Fruit fly (Drosophila melanogaster) whole organism, embryonic: ENCODE results near the gene Theg.

Source experiments
- B-H2 ChIP-seq: fragments of 200-800 bp; sonication (Bioruptor generic); optimal IDR thresholded peaks from 2 replicates; lab custom pipeline; 2018; ENCODE audit warnings: missing biosample characterization, mild to moderate bottlenecking, missing genetic modification characterization
- CG10431 ChIP-seq: fragments of 200-800 bp; sonication (Bioruptor generic); optimal IDR thresholded peaks from 3 replicates; lab custom pipeline; 2018; ENCODE audit warnings: missing biosample characterization, mild to moderate bottlenecking, missing genetic modification characterization
- CG11723 ChIP-seq: fragments of 200-800 bp; sonication (Bioruptor generic); optimal IDR thresholded peaks from 2 replicates; lab custom pipeline; 2017; ENCODE audit warnings: missing biosample characterization, mild to moderate bottlenecking, missing genetic modification characterization
- CG1233 ChIP-seq: fragments of 200-800 bp; sonication (Bioruptor generic); optimal IDR thresholded peaks from 4 replicates; lab custom pipeline; 2018; ENCODE audit warnings: missing biosample characterization, mild to moderate bottlenecking, missing genetic modification characterization
- CG12659 ChIP-seq: fragments of 200-800 bp; sonication (Bioruptor generic); optimal IDR thresholded peaks from 3 replicates; lab custom pipeline; 2017; ENCODE audit warnings: mild to moderate bottlenecking, missing biosample characterization, missing genetic modification reagents, missing genetic modification characterization
- CG13287 ChIP-seq: fragments of 200-800 bp; sonication (Bioruptor generic); IDR thresholded peaks from 2 replicates; pipeline ENCODE4 v1.3.6; 2022; ENCODE audit warnings: missing biosample characterization, missing genetic modification characterization; ENCODE audit not compliant: partially characterized antibody
- CG15479 ChIP-seq: fragments of 200-800 bp; sonication (Bioruptor generic); optimal IDR thresholded peaks from 3 replicates; lab custom pipeline; 2019; ENCODE audit warnings: missing biosample characterization, mild to moderate bottlenecking, missing genetic modification characterization, moderate library complexity
- CG1603 ChIP-seq: fragments of 200-800 bp; sonication (Bioruptor generic); optimal IDR thresholded peaks from 2 replicates; lab custom pipeline; 2019; ENCODE audit warnings: missing biosample characterization, mild to moderate bottlenecking, missing genetic modification characterization, moderate library complexity
- CG16813 ChIP-seq: fragments of 200-800 bp; sonication (Bioruptor generic); IDR thresholded peaks from 3 replicates; pipeline ENCODE4 v1.3.6; 2022; ENCODE audit warnings: missing biosample characterization, missing genetic modification characterization; ENCODE audit not compliant: partially characterized antibody
- CG17359 ChIP-seq: fragments of 200-800 bp; sonication (Bioruptor generic); optimal IDR thresholded peaks from 3 replicates; lab custom pipeline; 2018; ENCODE audit warnings: missing biosample characterization, mild to moderate bottlenecking, missing genetic modification characterization, moderate library complexity
- CG17361 ChIP-seq: fragments of 200-800 bp; sonication (Bioruptor generic); IDR thresholded peaks from 3 replicates; pipeline ENCODE4 v1.3.6; 2022; ENCODE audit warnings: missing biosample characterization, missing genetic modification characterization
- CG18599 ChIP-seq: fragments of 200-800 bp; sonication (Bioruptor generic); optimal IDR thresholded peaks from 3 replicates; lab custom pipeline; 2017; ENCODE audit warnings: missing biosample characterization, missing genetic modification characterization, mild to moderate bottlenecking, moderate library complexity, missing genetic modification reagents
- CG2678 ChIP-seq: fragments of 200-800 bp; sonication (Bioruptor generic); optimal IDR thresholded peaks from 3 replicates; lab custom pipeline; 2019; ENCODE audit warnings: missing biosample characterization, mild to moderate bottlenecking, missing genetic modification characterization, moderate library complexity
- CG5245 ChIP-seq: fragments of 200-800 bp; sonication (Bioruptor generic); optimal IDR thresholded peaks from 3 replicates; lab custom pipeline; 2016; ENCODE audit warnings: missing biosample characterization, missing genetic modification characterization
- CG6254 ChIP-seq: fragments of 200-800 bp; sonication (Bioruptor generic); optimal IDR thresholded peaks from 3 replicates; lab custom pipeline; 2017; ENCODE audit warnings: mild to moderate bottlenecking, missing biosample characterization, missing genetic modification reagents, missing genetic modification characterization
- CG6765 ChIP-seq: fragments of 200-800 bp; sonication (Bioruptor generic); optimal IDR thresholded peaks from 3 replicates; lab custom pipeline; 2017; ENCODE audit warnings: missing biosample characterization, mild to moderate bottlenecking, missing genetic modification characterization
- CG6791 ChIP-seq: fragments of 200-800 bp; sonication (Bioruptor generic); IDR thresholded peaks from 3 replicates; pipeline ENCODE4 v1.3.6; 2022; ENCODE audit warnings: missing biosample characterization, missing genetic modification characterization; ENCODE audit not compliant: partially characterized antibody
- CG8765 ChIP-seq: fragments of 200-800 bp; sonication (Bioruptor generic); IDR thresholded peaks from 2 replicates; pipeline ENCODE4 v1.3.6; 2022; ENCODE audit warnings: missing biosample characterization, missing genetic modification characterization
- CG9437 ChIP-seq: fragments of 200-800 bp; sonication (Bioruptor generic); optimal IDR thresholded peaks from 2 replicates; lab custom pipeline; 2018; ENCODE audit warnings: missing biosample characterization, mild to moderate bottlenecking, missing genetic modification characterization
- CHES-1-like ChIP-seq: fragments of 200-800 bp; sonication (Bioruptor generic); optimal IDR thresholded peaks from 2 replicates; lab custom pipeline; 2016; ENCODE audit warnings: missing biosample characterization, missing genetic modification characterization
- Dad ChIP-seq: fragments of 200-800 bp; sonication (Bioruptor generic); optimal IDR thresholded peaks from 3 replicates; lab custom pipeline; 2016; ENCODE audit warnings: missing biosample characterization, missing genetic modification characterization
- Dbx ChIP-seq: fragments of 200-800 bp; sonication (Bioruptor generic); IDR thresholded peaks from 3 replicates; pipeline ENCODE4 v1.3.6; 2022; ENCODE audit warnings: missing biosample characterization, missing genetic modification characterization
- Dip3 ChIP-seq: fragments of 200-800 bp; sonication (Bioruptor generic); optimal IDR thresholded peaks from 3 replicates; lab custom pipeline; 2016; ENCODE audit warnings: missing biosample characterization, missing genetic modification characterization
- Dll ChIP-seq: fragments of 200-800 bp; sonication (Bioruptor generic); IDR thresholded peaks from 4 replicates; pipeline ENCODE4 v1.3.6; 2022; ENCODE audit warnings: missing biosample characterization, missing genetic modification characterization; ENCODE audit not compliant: partially characterized antibody
- Ets65A ChIP-seq: fragments of 200-800 bp; sonication (Bioruptor generic); peaks from one replicate; lab custom pipeline; 2016; ENCODE audit warnings: missing biosample characterization, missing genetic modification characterization
- Hr3 ChIP-seq: fragments of 200-800 bp; sonication (Bioruptor generic); optimal IDR thresholded peaks from 3 replicates; lab custom pipeline; 2016; ENCODE audit warnings: missing biosample characterization, missing genetic modification characterization
- Hr51 ChIP-seq, 2 experiments: fragments of 200-800 bp; sonication (Bioruptor generic); optimal IDR thresholded peaks; 2 replicates in 1 of 2; 3 replicates in 1 of 2; lab custom pipeline; 2016 to 2018; ENCODE audit warnings: missing biosample characterization in 2 of 2, missing genetic modification characterization in 2 of 2, mild to moderate bottlenecking in 1 of 2, moderate library complexity in 1 of 2
- MESR4 ChIP-seq: fragments of 200-800 bp; sonication (Bioruptor generic); optimal IDR thresholded peaks from 2 replicates; lab custom pipeline; 2018; ENCODE audit warnings: missing biosample characterization, mild to moderate bottlenecking, missing genetic modification characterization, moderate library complexity
- Med ChIP-seq: fragments of 200-800 bp; sonication (Bioruptor generic); peaks from one replicate; lab custom pipeline; 2016; ENCODE audit warnings: missing biosample characterization, missing genetic modification characterization, mild to moderate bottlenecking, inconsistent platforms, moderate library complexity
- NfI ChIP-seq: fragments of 200-800 bp; sonication (Bioruptor generic); optimal IDR thresholded peaks from 3 replicates; lab custom pipeline; 2018; ENCODE audit warnings: missing biosample characterization, mild to moderate bottlenecking, missing genetic modification characterization, moderate library complexity
- PHDP ChIP-seq: fragments of 200-800 bp; sonication (Bioruptor generic); optimal IDR thresholded peaks from 3 replicates; lab custom pipeline; 2018; ENCODE audit warnings: missing biosample characterization, mild to moderate bottlenecking, missing genetic modification characterization, moderate library complexity
- Sry-δ ChIP-seq: fragments of 200-800 bp; sonication (Bioruptor generic); optimal IDR thresholded peaks from 2 replicates; lab custom pipeline; 2016; ENCODE audit warnings: missing biosample characterization, missing genetic modification characterization
- YL-1 ChIP-seq: fragments of 200-800 bp; sonication (Bioruptor generic); optimal IDR thresholded peaks from 3 replicates; lab custom pipeline; 2017; ENCODE audit warnings: missing biosample characterization, mild to moderate bottlenecking, missing genetic modification characterization
- amos ChIP-seq: fragments of 200-800 bp; sonication (Bioruptor generic); IDR thresholded peaks from 2 replicates; pipeline ENCODE4 v1.3.6; 2022; ENCODE audit warnings: missing biosample characterization, missing genetic modification characterization; ENCODE audit not compliant: partially characterized antibody
- az2 ChIP-seq: fragments of 200-800 bp; sonication (Bioruptor generic); optimal IDR thresholded peaks from 3 replicates; lab custom pipeline; 2016; ENCODE audit warnings: missing biosample characterization, missing genetic modification characterization
- chm ChIP-seq: fragments of 200-800 bp; sonication (Bioruptor generic); IDR thresholded peaks from 2 replicates; pipeline ENCODE4 v1.3.6; 2022; ENCODE audit warnings: missing biosample characterization, missing genetic modification characterization
- ci ChIP-seq: fragments of 200-800 bp; sonication (Bioruptor generic); IDR thresholded peaks from 3 replicates; pipeline ENCODE4 v1.3.6; 2022; ENCODE audit warnings: missing biosample characterization, missing genetic modification characterization
- crp ChIP-seq, 2 experiments: fragments of 200-800 bp; sonication (Bioruptor generic); optimal IDR thresholded peaks; 2 replicates in 1 of 2; 3 replicates in 1 of 2; lab custom pipeline; 2017; ENCODE audit warnings: missing biosample characterization in 2 of 2, missing genetic modification characterization in 2 of 2, mild to moderate bottlenecking in 1 of 2, moderate library complexity in 1 of 2
- gsb ChIP-seq: fragments of 200-800 bp; sonication (Bioruptor generic); IDR thresholded peaks from 2 replicates; pipeline ENCODE4 v1.3.6; 2022; ENCODE audit warnings: missing biosample characterization, missing genetic modification characterization
- gt ChIP-seq: fragments of 200-800 bp; sonication (Bioruptor generic); IDR thresholded peaks from 2 replicates; pipeline ENCODE4 v1.3.6; 2022; ENCODE audit warnings: missing biosample characterization, missing genetic modification characterization
- pho ChIP-seq: fragments of 200-800 bp; sonication (Bioruptor generic); optimal IDR thresholded peaks from 2 replicates; lab custom pipeline; 2016; ENCODE audit warnings: missing biosample characterization, missing genetic modification characterization
- pita ChIP-seq: fragments of 200-800 bp; sonication (Bioruptor generic); optimal IDR thresholded peaks from 2 replicates; lab custom pipeline; 2017; ENCODE audit warnings: missing biosample characterization, mild to moderate bottlenecking, missing genetic modification characterization
- sd ChIP-seq: fragments of 200-800 bp; sonication (Bioruptor generic); optimal IDR thresholded peaks from 3 replicates; lab custom pipeline; 2018; ENCODE audit warnings: missing biosample characterization, mild to moderate bottlenecking, missing genetic modification characterization, moderate library complexity
- shn ChIP-seq: fragments of 200-800 bp; sonication (Bioruptor generic); optimal IDR thresholded peaks from 3 replicates; lab custom pipeline; 2016; ENCODE audit warnings: missing biosample characterization, missing genetic modification characterization
- stwl ChIP-seq: fragments of 200-800 bp; sonication (Bioruptor generic); optimal IDR thresholded peaks from 3 replicates; lab custom pipeline; 2018; ENCODE audit warnings: missing biosample characterization, mild to moderate bottlenecking, missing genetic modification characterization, moderate library complexity
- tin ChIP-seq: fragments of 200-800 bp; sonication (Bioruptor generic); optimal IDR thresholded peaks from 3 replicates; lab custom pipeline; 2016; ENCODE audit warnings: missing biosample characterization, missing genetic modification characterization
- tup ChIP-seq: fragments of 200-800 bp; sonication (Bioruptor generic); optimal IDR thresholded peaks from 2 replicates; lab custom pipeline; 2016; ENCODE audit warnings: missing biosample characterization, mild to moderate bottlenecking, missing genetic modification characterization, moderate library complexity
- unc-4 ChIP-seq: fragments of 200-800 bp; sonication (Bioruptor generic); IDR thresholded peaks from 2 replicates; pipeline ENCODE4 v1.3.6; 2022; ENCODE audit warnings: missing biosample characterization, missing genetic modification characterization; ENCODE audit not compliant: partially characterized antibody

Theg gene

dm6 chr3R:22025320-22025719 is 10.8 kb downstream of the Theg start, which contains the start of gene CG6028 (continued):
- TF ChIP-seq CG11723 (GFP tag; lab: Kevin White, UChicago) = no peak
- TF ChIP-seq CG1603 (tag; lab: Kevin White, UChicago) = peak; percentile 43
- peak; percentile 80 for TF ChIP-seq stwl
- TF ChIP-seq Sry-δ (GFP tag; lab: Kevin White, UChicago) = peak; percentile 5
- TF ChIP-seq pho (GFP tag; lab: Kevin White, UChicago) = no peak
- TF ChIP-seq CG5245 (GFP tag; lab: Kevin White, UChicago) = peak; percentile 8
- 0 out of 3 replicates have a peak, but pooled peaks have one; percentile 35 for TF ChIP-seq CG17361
- TF ChIP-seq MESR4 = peak; percentile 41
- TF ChIP-seq CG16813 = no peak
- TF ChIP-seq Hr51 (GFP tag; optimal IDR thresholded peaks at IDR 0.05; lab: Kevin White, UChicago) = peak in 1 of 2 experiments; percentile 6
- peak; percentile 56 for TF ChIP-seq B-H2
- peak; percentile 45; the same call in 1 of the 3 replicates for TF ChIP-seq Dbx (GFP tag; lab: Robert Waterston, UW)
- TF ChIP-seq pita (GFP tag; lab: Kevin White, UChicago) = no peak
- peak; percentile 2 for TF ChIP-seq tin
- peak; percentile 31; the same call in 1 of the 3 replicates for TF ChIP-seq ci (GFP tag; lab: Robert Waterston, UW)
- peak; percentile 81 for TF ChIP-seq sd (tag; lab: Kevin White, UChicago)
- peak; percentile 1 for TF ChIP-seq shn (GFP tag; lab: Kevin White, UChicago)
- TF ChIP-seq gsb (GFP tag; lab: Robert Waterston, UW) = no peak
- peak; percentile 16 for TF ChIP-seq CHES-1-like (GFP tag; lab: Kevin White, UChicago)
- peak; percentile 4 for TF ChIP-seq CG1233 (GFP tag; lab: Kevin White, UChicago)
- TF ChIP-seq crp (GFP tag; optimal IDR thresholded peaks at IDR 0.05; lab: Kevin White, UChicago) = peak in 1 of 2 experiments; percentile 13
- TF ChIP-seq CG17359 (tag; lab: Kevin White, UChicago) = peak; percentile 6
- TF ChIP-seq CG6254 (GFP tag; lab: Kevin White, UChicago) = no peak
- TF ChIP-seq CG13287 (GFP tag; lab: Robert Waterston, UW) = peak; percentile 39
- peak; percentile 5 for TF ChIP-seq Dip3 (GFP tag; lab: Kevin White, UChicago)
- TF ChIP-seq amos (GFP tag; lab: Robert Waterston, UW) = peak; percentile 32; the same call in 1 of the 2 replicates
- peak; percentile 19 for TF ChIP-seq CG2678 (tag; lab: Kevin White, UChicago)
- peak; percentile 19 for TF ChIP-seq YL-1 (GFP tag; lab: Kevin White, UChicago)
- TF ChIP-seq CG18599 (GFP tag; lab: Kevin White, UChicago) = peak; percentile 42
- peak; percentile 51 for TF ChIP-seq Ets65A (GFP tag; lab: Kevin White, UChicago)
- TF ChIP-seq tup (GFP tag; lab: Kevin White, UChicago) = no peak
- TF ChIP-seq CG9437 (GFP tag; lab: Kevin White, UChicago) = peak; percentile 94
- 0 out of 3 replicates have a peak, but pooled peaks have one; percentile 48 for TF ChIP-seq CG6791 (GFP tag; lab: Robert Waterston, UW)
- TF ChIP-seq CG8765 (GFP tag; lab: Robert Waterston, UW) = no peak
- peak; percentile 12 for TF ChIP-seq PHDP
- peak; percentile 68 for TF ChIP-seq chm
- peak; percentile 20 for TF ChIP-seq unc-4 (GFP tag; lab: Robert Waterston, UW)
- TF ChIP-seq Dll (GFP tag; lab: Robert Waterston, UW) = peak; percentile 29; the same call in 2 of the 4 replicates
- no peak for TF ChIP-seq CG15479 (GFP tag; lab: Kevin White, UChicago)
- TF ChIP-seq CG6765 (GFP tag; lab: Kevin White, UChicago) = peak; percentile 22
- TF ChIP-seq NfI = peak; percentile 39
- TF ChIP-seq CG10431 (GFP tag; lab: Kevin White, UChicago) = no peak
- TF ChIP-seq Dad (GFP tag; lab: Kevin White, UChicago) = peak; percentile 19
- peak; percentile 18 for TF ChIP-seq az2 (GFP tag; lab: Kevin White, UChicago)
- peak; percentile 27 for TF ChIP-seq CG12659 (GFP tag; lab: Kevin White, UChicago)
- no peak for TF ChIP-seq gt (GFP tag; lab: Robert Waterston, UW)
- peak; percentile 89 for TF ChIP-seq Med
- peak; percentile 55 for TF ChIP-seq Hr3 (GFP tag; lab: Kevin White, UChicago)
